Fruit fly (Drosophila melanogaster) whole organism, wandering third instar larva: ENCODE results near the gene CG31560.

Experiments used
- Abd-B ChIP-seq: fragments of >200 bp; optimal IDR thresholded peaks from 2 replicates; lab custom pipeline; 2017; ENCODE audit warnings: missing biosample characterization, missing genetic modification characterization
- CG32264 ChIP-seq: fragments of 200-800 bp; sonication (Bioruptor generic); optimal IDR thresholded peaks from 2 replicates; lab custom pipeline; 2016; ENCODE audit warnings: missing biosample characterization, missing genetic modification characterization
- CG9705 ChIP-seq: fragments of 200-800 bp; sonication (Bioruptor generic); optimal IDR thresholded peaks from 2 replicates; lab custom pipeline; 2018; ENCODE audit warnings: missing biosample characterization, mild to moderate bottlenecking, missing genetic modification characterization
- Dif ChIP-seq: fragments of 200-275, 200-300 bp; sonication (Bioruptor generic); optimal IDR thresholded peaks from 2 replicates; lab custom pipeline; 2018; ENCODE audit warnings: missing biosample characterization, missing genetic modification characterization; ENCODE audit not compliant: partially characterized antibody
- HLH106 ChIP-seq: fragments of 200-800 bp; optimal IDR thresholded peaks from 3 replicates; lab custom pipeline; 2019; ENCODE audit warnings: missing biosample characterization, mild to moderate bottlenecking, missing genetic modification characterization, moderate library complexity
- Hnf4 ChIP-seq: fragments of 200-800 bp; sonication (Bioruptor generic); optimal IDR thresholded peaks from 2 replicates; lab custom pipeline; 2016; ENCODE audit warnings: missing biosample characterization, mild to moderate bottlenecking, missing genetic modification characterization
- Hr83 ChIP-seq: fragments of 200-300 bp; sonication (Bioruptor generic); optimal IDR thresholded peaks from 2 replicates; lab custom pipeline; 2016; ENCODE audit warnings: missing biosample characterization, mild to moderate bottlenecking, missing genetic modification characterization, moderate library complexity; ENCODE audit not compliant: poor library complexity, severe bottlenecking
- Jra ChIP-seq: sonication (Bioruptor generic); optimal IDR thresholded peaks from 2 replicates; lab custom pipeline; 2016; ENCODE audit warnings: missing biosample characterization, missing genetic modification characterization
- N ChIP-seq: fragments of >200 bp; optimal IDR thresholded peaks from 2 replicates; lab custom pipeline; 2018; ENCODE audit warnings: missing biosample characterization, missing external identifiers, missing genetic modification characterization
- OdsH ChIP-seq: fragments of 200-800 bp; sonication (Bioruptor generic); optimal IDR thresholded peaks from 2 replicates; lab custom pipeline; 2016; ENCODE audit warnings: missing biosample characterization, mild to moderate bottlenecking, missing genetic modification characterization
- Rel ChIP-seq, 2 experiments: fragments of 200-800 bp; sonication (Bioruptor generic) in 1 of 2; optimal IDR thresholded peaks; 2 replicates in 1 of 2; 3 replicates in 1 of 2; lab custom pipeline; 2016 to 2019; ENCODE audit warnings: mild to moderate bottlenecking in 2 of 2, missing biosample characterization in 2 of 2, missing genetic modification characterization in 2 of 2, moderate library complexity in 1 of 2
- Vsx2 ChIP-seq: fragments of 200-300, 225-300 bp; sonication (Bioruptor generic); optimal IDR thresholded peaks from 2 replicates; lab custom pipeline; 2018; ENCODE audit warnings: missing biosample characterization, missing genetic modification characterization; ENCODE audit not compliant: partially characterized antibody
- br ChIP-seq: fragments of 200-800 bp; sonication (Bioruptor generic); optimal IDR thresholded peaks from 2 replicates; lab custom pipeline; 2016; ENCODE audit warnings: missing biosample characterization, missing genetic modification characterization
- brk ChIP-seq: fragments of 200-800 bp; sonication (Bioruptor generic); optimal IDR thresholded peaks from 2 replicates; lab custom pipeline; 2016; ENCODE audit warnings: missing biosample characterization, mild to moderate bottlenecking, missing genetic modification characterization
- dsf ChIP-seq: sonication (Bioruptor generic); optimal IDR thresholded peaks from 2 replicates; lab custom pipeline; 2016; ENCODE audit warnings: missing biosample characterization, missing genetic modification characterization, borderline replicate concordance
- ey ChIP-seq: fragments of 200-800 bp; sonication (Bioruptor generic); optimal IDR thresholded peaks from 2 replicates; lab custom pipeline; 2016; ENCODE audit warnings: missing biosample characterization, missing genetic modification characterization
- foxo ChIP-seq, 2 experiments: fragments of 200-800 bp; sonication (Bioruptor generic); optimal IDR thresholded peaks; 2 replicates in 1 of 2; 3 replicates in 1 of 2; lab custom pipeline; 2016 to 2017; ENCODE audit warnings: missing biosample characterization in 2 of 2, missing genetic modification characterization in 2 of 2
- fru ChIP-seq: fragments of 200-800 bp; sonication (Bioruptor generic); optimal IDR thresholded peaks from 3 replicates; lab custom pipeline; 2016; ENCODE audit warnings: missing biosample characterization, mild to moderate bottlenecking, missing genetic modification characterization
- h ChIP-seq: fragments of 200-800 bp; sonication (Bioruptor generic); optimal IDR thresholded peaks from 3 replicates; lab custom pipeline; 2016; ENCODE audit warnings: missing biosample characterization, mild to moderate bottlenecking, missing genetic modification characterization
- pan ChIP-seq: fragments of >200 bp; optimal IDR thresholded peaks from 2 replicates; lab custom pipeline; 2017
- psq ChIP-seq: fragments of 200-800 bp; sonication (Bioruptor generic); optimal IDR thresholded peaks from 3 replicates; lab custom pipeline; 2017; ENCODE audit warnings: missing biosample characterization, mild to moderate bottlenecking, missing genetic modification characterization, moderate library complexity
- rgr ChIP-seq: fragments of 200-800 bp; sonication (Bioruptor generic); optimal IDR thresholded peaks from 3 replicates; lab custom pipeline; 2016; ENCODE audit warnings: missing biosample characterization, mild to moderate bottlenecking, missing genetic modification characterization
- sage ChIP-seq: fragments of 200-800 bp; sonication (Bioruptor generic); optimal IDR thresholded peaks from 2 replicates; lab custom pipeline; 2016; ENCODE audit warnings: missing biosample characterization, mild to moderate bottlenecking, missing genetic modification characterization
- sv ChIP-seq: fragments of 200-800 bp; sonication (Bioruptor generic); optimal IDR thresholded peaks from 3 replicates; lab custom pipeline; 2016; ENCODE audit warnings: missing biosample characterization, missing genetic modification characterization
- woc ChIP-seq: sonication (Bioruptor generic); optimal IDR thresholded peaks from 2 replicates; lab custom pipeline; 2016; ENCODE audit warnings: missing biosample characterization, mild to moderate bottlenecking, missing genetic modification characterization

CG31560 gene

dm6 chr3R:6353624-6354352 is 44.0 kb downstream of the CG31560 start:
- TF ChIP-seq foxo (GFP tag; optimal IDR thresholded peaks at IDR 0.05; lab: Kevin White, UChicago), result peak in 1 of 2 experiments; percentile 86
- peak; percentile 78 for TF ChIP-seq ey (GFP tag; lab: Kevin White, UChicago)
- TF ChIP-seq OdsH (GFP tag; lab: Kevin White, UChicago), result peak; percentile 81
- no peak for TF ChIP-seq N (GFP tag; lab: Kevin White, UChicago)
- TF ChIP-seq rgr (GFP tag; lab: Kevin White, UChicago), result peak; percentile 76
- TF ChIP-seq pan, result no peak
- peak; percentile 70 for TF ChIP-seq br (GFP tag; lab: Kevin White, UChicago)
- TF ChIP-seq fru (GFP tag; lab: Kevin White, UChicago), result peak; percentile 87
- no peak for TF ChIP-seq CG32264 (GFP tag; lab: Kevin White, UChicago)
- peak; percentile 30 for TF ChIP-seq dsf (GFP tag; lab: Kevin White, UChicago)
- peak; percentile 75 for TF ChIP-seq woc (GFP tag; lab: Kevin White, UChicago)
- peak; percentile 91 for TF ChIP-seq psq
- peak; percentile 60 for TF ChIP-seq Hnf4 (GFP tag; lab: Kevin White, UChicago)
- TF ChIP-seq Hr83 (GFP tag; lab: Kevin White, UChicago), result peak; percentile 10
- TF ChIP-seq h (GFP tag; lab: Kevin White, UChicago), result peak; percentile 83
- TF ChIP-seq Vsx2 (GFP tag; lab: Kevin White, UChicago), result no peak
- peak; percentile 69 for TF ChIP-seq brk (GFP tag; lab: Kevin White, UChicago)
- peak; percentile 9 for TF ChIP-seq sv (GFP tag; lab: Kevin White, UChicago)
- no peak for TF ChIP-seq Abd-B (GFP tag; lab: Kevin White, UChicago)
- TF ChIP-seq CG9705 (GFP tag; lab: Kevin White, UChicago), result peak; percentile 33
- no peak for TF ChIP-seq Jra (GFP tag; lab: Kevin White, UChicago)
- TF ChIP-seq Dif (GFP tag; lab: Kevin White, UChicago), result peak; percentile 32
- TF ChIP-seq HLH106 (tag; lab: Kevin White, UChicago), result peak; percentile 73
- TF ChIP-seq sage (GFP tag; lab: Kevin White, UChicago), result peak; percentile 30

DNA sequence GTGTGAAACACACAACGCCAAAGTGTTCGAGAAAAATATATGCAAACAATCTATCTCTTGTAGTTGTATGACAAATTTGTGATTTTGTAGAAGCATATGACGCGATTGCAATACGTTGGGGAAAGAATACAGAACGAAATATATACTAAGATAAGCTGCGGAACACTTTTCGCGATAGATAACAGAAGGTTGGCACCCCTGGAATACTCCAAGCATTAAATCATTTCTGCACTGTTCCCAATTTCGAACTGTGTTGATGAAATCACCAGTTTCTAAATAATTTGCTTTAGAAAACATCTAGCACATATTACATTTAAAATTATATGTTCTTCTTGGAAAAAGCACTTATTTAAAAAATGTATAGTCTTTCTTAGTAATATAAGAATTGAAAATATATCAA is 44.6 kb downstream of the CG31560 start:
- TF ChIP-seq Rel (GFP tag; optimal IDR thresholded peaks at IDR 0.05; lab: Kevin White, UChicago) (no peak), Rel (tag; optimal IDR thresholded peaks at IDR 0.05; lab: Kevin White, UChicago) (no peak), brk (GFP tag; lab: Kevin White, UChicago) (peak; percentile 25)
